Worm (Caenorhabditis elegans): ENCODE data around the gene str-205.

DNA sequence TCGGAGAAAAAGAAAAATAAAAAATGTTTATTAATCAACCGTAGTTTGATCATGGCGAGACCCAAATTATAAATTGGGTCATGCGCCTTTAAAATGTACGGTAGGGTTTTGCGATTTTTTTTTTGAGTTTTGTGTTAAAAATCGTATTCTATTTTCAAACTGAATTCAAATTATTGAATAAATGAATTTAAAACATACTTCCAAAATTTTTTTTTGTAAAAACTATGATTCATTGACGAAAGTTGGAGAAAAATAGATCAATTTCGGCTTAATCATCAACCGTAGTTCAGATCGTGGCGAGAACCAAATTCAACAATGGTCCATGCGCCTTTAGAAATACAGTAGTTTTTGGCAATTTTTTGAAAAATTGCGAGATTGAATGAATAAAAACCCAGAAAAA is 33.9 kb upstream of the str-205 start:
- TF ChIP-seq pqm-1 (tag; optimal IDR thresholded peaks at IDR 0.05) (no peak), snpc-4 (tag; optimal IDR thresholded peaks at IDR 0.05) (no peak), nhr-11 (tag; optimal IDR thresholded peaks at IDR 0.05) (no peak), elt-3 (tag; optimal IDR thresholded peaks at IDR 0.05) (no peak), unc-39 (tag; optimal IDR thresholded peaks at IDR 0.05) (no peak), elt-1 (tag; optimal IDR thresholded peaks at IDR 0.05) (no peak), nhr-76 (tag; optimal IDR thresholded peaks at IDR 0.05) (no peak), tbx-2 (tag; optimal IDR thresholded peaks at IDR 0.05) (no peak), ceh-28 (tag; optimal IDR thresholded peaks at IDR 0.05) (no peak), jun-1 (tag; optimal IDR thresholded peaks at IDR 0.05) (no peak)

Measured in whole organism, L3 larva.